Fruit fly (Drosophila melanogaster) whole organism, pupa: Measurements from ENCODE around the gene Atg5.

Source experiments
- CG10348 ChIP-seq: fragments of 200-800 bp; sonication (Bioruptor generic); IDR thresholded peaks from 2 replicates; pipeline ENCODE4 v1.3.6; 2022; ENCODE audit warnings: missing biosample characterization, missing genetic modification characterization
- CG12605 ChIP-seq: fragments of 200-800 bp; sonication (Bioruptor generic); IDR thresholded peaks from 2 replicates; pipeline ENCODE4 v1.3.6; 2022; ENCODE audit warnings: missing biosample characterization, missing genetic modification characterization
- CG13204 ChIP-seq: fragments of 200-800 bp; sonication (Bioruptor generic); optimal IDR thresholded peaks from 2 replicates; lab custom pipeline; 2018; ENCODE audit warnings: missing biosample characterization, mild to moderate bottlenecking, missing genetic modification characterization, moderate library complexity
- CG14655 ChIP-seq: fragments of 200-800 bp; sonication (Bioruptor generic); optimal IDR thresholded peaks from 3 replicates; lab custom pipeline; 2017; ENCODE audit warnings: mild to moderate bottlenecking, missing biosample characterization, missing genetic modification reagents, missing genetic modification characterization
- CG15710 ChIP-seq: fragments of 200-800 bp; sonication (Bioruptor generic); optimal IDR thresholded peaks from 2 replicates; lab custom pipeline; 2018; ENCODE audit warnings: missing biosample characterization, mild to moderate bottlenecking, missing genetic modification characterization, moderate library complexity
- CG17806 ChIP-seq: fragments of 200-800 bp; sonication (Bioruptor generic); optimal IDR thresholded peaks from 2 replicates; lab custom pipeline; 2018; ENCODE audit warnings: missing biosample characterization, mild to moderate bottlenecking, missing genetic modification characterization, moderate library complexity
- CG32121 ChIP-seq: fragments of 200-800 bp; sonication (Bioruptor generic); IDR thresholded peaks from 2 replicates; pipeline ENCODE4 v1.3.6; 2022; ENCODE audit warnings: missing biosample characterization, missing genetic modification characterization
- CG34367 ChIP-seq: fragments of 200-800 bp; sonication (Bioruptor generic); optimal IDR thresholded peaks from 2 replicates; lab custom pipeline; 2018; ENCODE audit warnings: missing biosample characterization, mild to moderate bottlenecking, missing genetic modification characterization
- CG4496 ChIP-seq: fragments of 200-800 bp; sonication (Bioruptor generic); IDR thresholded peaks from 3 replicates; pipeline ENCODE4 v1.3.6; 2022; ENCODE audit warnings: missing biosample characterization, missing genetic modification characterization
- CG8159 ChIP-seq: fragments of 200-800 bp; sonication (Bioruptor generic); optimal IDR thresholded peaks from 3 replicates; lab custom pipeline; 2018; ENCODE audit warnings: missing biosample characterization, mild to moderate bottlenecking, missing genetic modification characterization, moderate library complexity
- CG8301 ChIP-seq: fragments of 200-800 bp; sonication (Bioruptor generic); optimal IDR thresholded peaks from 2 replicates; lab custom pipeline; 2018; ENCODE audit warnings: missing biosample characterization, mild to moderate bottlenecking, missing genetic modification characterization
- CG9948 ChIP-seq: fragments of 200-800 bp; sonication (Bioruptor generic); optimal IDR thresholded peaks from 2 replicates; lab custom pipeline; 2018; ENCODE audit warnings: missing biosample characterization, mild to moderate bottlenecking, missing genetic modification characterization, moderate library complexity
- D1 ChIP-seq: fragments of 200-800 bp; sonication (Bioruptor generic); optimal IDR thresholded peaks from 2 replicates; lab custom pipeline; 2018; ENCODE audit warnings: missing biosample characterization, mild to moderate bottlenecking, missing genetic modification characterization, moderate library complexity
- EcR ChIP-seq: fragments of 200-800 bp; sonication (Bioruptor generic); optimal IDR thresholded peaks from 3 replicates; lab custom pipeline; 2019; ENCODE audit warnings: missing biosample characterization, missing genetic modification characterization, mild to moderate bottlenecking, moderate library complexity, missing genetic modification reagents
- Ets98B ChIP-seq: fragments of 200-800 bp; sonication (Bioruptor generic); IDR thresholded peaks from 2 replicates; pipeline ENCODE4 v1.3.6; 2022; ENCODE audit warnings: missing biosample characterization, missing genetic modification characterization
- Pif1A ChIP-seq: fragments of 200-800 bp; sonication (Bioruptor generic); optimal IDR thresholded peaks from 3 replicates; lab custom pipeline; 2016; ENCODE audit warnings: missing biosample characterization, missing genetic modification characterization
- Pif1B ChIP-seq: fragments of 200-800 bp; sonication (Bioruptor generic); optimal IDR thresholded peaks from 3 replicates; lab custom pipeline; 2016; ENCODE audit warnings: missing biosample characterization, missing genetic modification characterization
- Snoo ChIP-seq: fragments of 200-800 bp; sonication (Bioruptor generic); optimal IDR thresholded peaks from 3 replicates; lab custom pipeline; 2017; ENCODE audit warnings: missing biosample characterization, mild to moderate bottlenecking, missing genetic modification characterization, inconsistent platforms
- fd96Ca ChIP-seq: fragments of 200-800 bp; sonication (Bioruptor generic); IDR thresholded peaks from 3 replicates; pipeline ENCODE4 v1.3.6; 2022; ENCODE audit warnings: missing biosample characterization, missing genetic modification characterization
- gl ChIP-seq: fragments of 200-800 bp; sonication (Bioruptor generic); optimal IDR thresholded peaks from 2 replicates; lab custom pipeline; 2018; ENCODE audit warnings: missing biosample characterization, mild to moderate bottlenecking, missing genetic modification characterization
- rn ChIP-seq: fragments of 200-800 bp; sonication (Bioruptor generic); IDR thresholded peaks from 2 replicates; pipeline ENCODE4 v1.3.6; 2022; ENCODE audit warnings: missing biosample characterization, missing genetic modification characterization

Gene Atg5

DNA sequence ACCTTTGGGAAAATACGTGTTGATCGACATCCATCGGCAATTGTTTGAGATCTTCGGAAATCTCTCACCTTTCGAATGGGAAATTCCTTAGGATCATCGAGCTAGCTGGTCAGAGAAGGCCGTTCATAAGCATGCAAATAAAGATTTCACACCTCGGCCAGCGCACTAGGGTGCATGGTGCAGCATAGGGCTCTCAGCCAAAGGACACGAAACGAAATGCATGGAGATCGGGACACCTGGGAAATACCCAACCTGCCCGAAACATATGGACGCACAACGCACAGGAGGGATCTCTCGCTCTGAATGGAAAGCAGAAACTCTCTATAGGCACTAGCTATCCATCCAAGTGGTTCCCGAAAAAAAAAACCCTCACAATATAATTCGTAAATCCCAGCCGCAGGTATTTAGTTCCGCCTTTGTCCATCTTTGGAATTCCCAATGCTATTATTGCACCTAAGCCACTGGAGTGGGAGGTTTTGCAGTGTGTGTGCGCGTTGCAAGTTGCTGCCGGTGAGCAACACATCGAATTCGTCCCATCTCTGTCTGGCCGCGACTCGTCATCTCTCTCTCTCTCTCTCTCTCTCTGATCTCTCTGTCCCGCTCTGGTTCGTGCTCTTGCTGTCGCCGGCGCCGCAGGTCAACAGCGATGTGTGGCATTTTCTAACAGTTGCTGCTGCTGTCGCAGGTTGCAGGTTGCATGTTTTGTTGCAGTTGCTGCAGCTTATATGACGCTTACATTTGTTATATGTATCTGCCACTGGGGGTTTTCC is 2.9 kb downstream of the Atg5 start:
- TF ChIP-seq gl (tag; lab: Kevin White, UChicago) (no peak), CG12605 (GFP tag; lab: Robert Waterston, UW) (no peak), CG8301 (tag; lab: Kevin White, UChicago) (no peak), Snoo (tag; lab: Kevin White, UChicago) (no peak), rn (GFP tag; lab: Robert Waterston, UW) (no peak), CG17806 (tag; lab: Kevin White, UChicago) (no peak), CG13204 (no peak), CG15710 (tag; lab: Kevin White, UChicago) (no peak), Ets98B (GFP tag; lab: Robert Waterston, UW) (0 out of 2 replicates have a peak, but pooled peaks have one; percentile 22), CG32121 (GFP tag; lab: Robert Waterston, UW) (0 out of 2 replicates have a peak, but pooled peaks have one; percentile 9), CG34367 (no peak), CG14655 (no peak), CG9948 (tag; lab: Kevin White, UChicago) (no peak), CG8159 (tag; lab: Kevin White, UChicago) (no peak), CG10348 (no peak), Pif1B (GFP tag; lab: Kevin White, UChicago) (no peak), CG4496 (GFP tag; lab: Robert Waterston, UW) (peak; percentile 27; the same call in 1 of the 3 replicates), fd96Ca (0 out of 3 replicates have a peak, but pooled peaks have one; percentile 15), D1 (tag; lab: Kevin White, UChicago) (no peak), EcR (GFP tag; lab: Kevin White, UChicago) (no peak), Pif1A (no peak)
- TF ChIP-seq, all 21 proteins: peak for 4

- TF ChIP-seq CG12605 (GFP tag; lab: Robert Waterston, UW) (peak; percentile 32; the same call in 1 of the 2 replicates), Ets98B (GFP tag; lab: Robert Waterston, UW) (no peak)
Observed at dm6 chrX:7319703-7320088, 3.9 kb downstream of the Atg5 start.

dm6 chrX:7319053-7319702 is 4.4 kb downstream of the Atg5 start:
- peak; percentile 55 for TF ChIP-seq gl (tag; lab: Kevin White, UChicago)
- no peak for TF ChIP-seq rn (GFP tag; lab: Robert Waterston, UW)
- TF ChIP-seq CG14655 = peak; percentile 93
- peak; percentile 81 for TF ChIP-seq Snoo (tag; lab: Kevin White, UChicago)
- no peak for TF ChIP-seq EcR (GFP tag; lab: Kevin White, UChicago)
- peak; percentile 47 for TF ChIP-seq CG4496 (GFP tag; lab: Robert Waterston, UW)
- peak; percentile 76 for TF ChIP-seq Pif1A
- peak; percentile 86 for TF ChIP-seq CG15710 (tag; lab: Kevin White, UChicago)
- TF ChIP-seq CG34367 = peak; percentile 85
- TF ChIP-seq CG8159 (tag; lab: Kevin White, UChicago) = peak; percentile 89
- peak; percentile 85 for TF ChIP-seq CG8301 (tag; lab: Kevin White, UChicago)
- TF ChIP-seq CG32121 (GFP tag; lab: Robert Waterston, UW) = peak; percentile 52
- peak; percentile 88 for TF ChIP-seq CG9948 (tag; lab: Kevin White, UChicago)
- TF ChIP-seq D1 (tag; lab: Kevin White, UChicago) = peak; percentile 86
- peak; percentile 52 for TF ChIP-seq CG13204
- TF ChIP-seq CG10348 = no peak
- TF ChIP-seq CG17806 (tag; lab: Kevin White, UChicago) = peak; percentile 88
- peak; percentile 63 for TF ChIP-seq Pif1B (GFP tag; lab: Kevin White, UChicago)
- 0 out of 3 replicates have a peak, but pooled peaks have one; percentile 55 for TF ChIP-seq fd96Ca
- TF ChIP-seq Ets98B (GFP tag; lab: Robert Waterston, UW) = no peak; the same call in 1 of the 2 replicates

DNA sequence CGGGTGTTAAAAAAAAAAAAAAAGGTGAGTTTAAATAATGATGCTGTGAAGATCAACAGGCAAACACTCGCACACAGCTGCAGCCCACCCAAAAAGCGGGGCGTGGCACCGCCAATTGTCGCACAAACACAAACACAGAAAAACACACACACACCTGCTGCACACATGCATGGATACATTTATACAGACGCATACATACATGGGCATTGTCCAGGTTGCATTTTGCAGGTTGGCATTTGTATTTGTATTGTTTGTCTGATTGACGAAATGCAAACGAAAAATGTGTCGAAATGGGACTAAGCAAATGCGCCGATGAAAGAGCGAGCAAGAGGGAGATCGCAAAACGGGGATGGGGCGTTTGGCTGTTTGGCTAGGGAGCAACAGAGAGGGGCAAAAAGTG is 5.1 kb downstream of the Atg5 start:
- no peak for TF ChIP-seq CG13204
- no peak for TF ChIP-seq CG8301 (tag; lab: Kevin White, UChicago)
- no peak for TF ChIP-seq Ets98B (GFP tag; lab: Robert Waterston, UW)
- TF ChIP-seq Pif1B (GFP tag; lab: Kevin White, UChicago) = no peak
- no peak for TF ChIP-seq CG10348
- no peak for TF ChIP-seq CG8159 (tag; lab: Kevin White, UChicago)
- TF ChIP-seq gl (tag; lab: Kevin White, UChicago) = no peak
- no peak for TF ChIP-seq Snoo (tag; lab: Kevin White, UChicago)
- TF ChIP-seq CG34367 = no peak
- no peak for TF ChIP-seq D1 (tag; lab: Kevin White, UChicago)
- TF ChIP-seq rn (GFP tag; lab: Robert Waterston, UW) = no peak
- TF ChIP-seq Pif1A = no peak
- TF ChIP-seq CG32121 (GFP tag; lab: Robert Waterston, UW) = no peak
- no peak for TF ChIP-seq EcR (GFP tag; lab: Kevin White, UChicago)
